Fruit fly (Drosophila melanogaster) whole organism, embryonic: ENCODE measurements around the gene Chchd2.

Experiments used
- Ada2b ChIP-seq: fragments of 200-800 bp; sonication (Bioruptor generic); IDR thresholded peaks from 2 replicates; pipeline ENCODE4 v1.3.6; 2022; ENCODE audit warnings: missing biosample characterization, missing genetic modification characterization
- Adf1 ChIP-seq: fragments of 200-800 bp; sonication (Bioruptor generic); IDR thresholded peaks from 2 replicates; pipeline ENCODE4 v1.3.6; 2022; ENCODE audit warnings: missing biosample characterization, missing genetic modification characterization
- Antp ChIP-seq: fragments of 200-800 bp; sonication (Bioruptor generic); optimal IDR thresholded peaks from 3 replicates; lab custom pipeline; 2016; ENCODE audit warnings: missing biosample characterization, missing genetic modification characterization
- B-H2 ChIP-seq: fragments of 200-800 bp; sonication (Bioruptor generic); optimal IDR thresholded peaks from 2 replicates; lab custom pipeline; 2018; ENCODE audit warnings: missing biosample characterization, mild to moderate bottlenecking, missing genetic modification characterization
- BtbVII ChIP-seq: fragments of 200-800 bp; sonication (Bioruptor generic); optimal IDR thresholded peaks from 3 replicates; lab custom pipeline; 2017; ENCODE audit warnings: missing biosample characterization, mild to moderate bottlenecking, missing genetic modification characterization
- CG10147 ChIP-seq: fragments of 200-800 bp; sonication (Bioruptor generic); optimal IDR thresholded peaks from 2 replicates; lab custom pipeline; 2019; ENCODE audit warnings: missing biosample characterization, mild to moderate bottlenecking, missing genetic modification characterization, moderate library complexity
- CG10462 ChIP-seq: fragments of 200-800 bp; sonication (Bioruptor generic); optimal IDR thresholded peaks from 2 replicates; lab custom pipeline; 2016; ENCODE audit warnings: missing biosample characterization, missing genetic modification characterization
- CG11085 ChIP-seq: fragments of 200-800 bp; sonication (Bioruptor generic); IDR thresholded peaks from 2 replicates; pipeline ENCODE4 v1.3.6; 2022; ENCODE audit warnings: missing biosample characterization, missing genetic modification characterization
- CG12942 ChIP-seq: fragments of 200-800 bp; sonication (Bioruptor generic); optimal IDR thresholded peaks from 3 replicates; lab custom pipeline; 2016; ENCODE audit warnings: missing biosample characterization, missing genetic modification characterization
- CG17612 ChIP-seq: fragments of 200-800 bp; sonication (Bioruptor generic); IDR thresholded peaks from 2 replicates; pipeline ENCODE4 v1.3.6; 2022; ENCODE audit warnings: missing biosample characterization, missing genetic modification characterization
- CG3065 ChIP-seq: fragments of 200-800 bp; sonication (Bioruptor generic); optimal IDR thresholded peaks from 2 replicates; lab custom pipeline; 2016; ENCODE audit warnings: missing biosample characterization, missing genetic modification characterization
- CG34376 ChIP-seq: fragments of 200-800 bp; sonication (Bioruptor generic); optimal IDR thresholded peaks from 2 replicates; lab custom pipeline; 2018; ENCODE audit warnings: missing biosample characterization, mild to moderate bottlenecking, missing genetic modification characterization
- CG34422 ChIP-seq: fragments of 200-800 bp; sonication (Bioruptor generic); IDR thresholded peaks from 3 replicates; pipeline ENCODE4 v1.3.6; 2022; ENCODE audit warnings: missing biosample characterization, missing genetic modification characterization
- CG4282 ChIP-seq: fragments of 200-800 bp; sonication (Bioruptor generic); optimal IDR thresholded peaks from 2 replicates; lab custom pipeline; 2016; ENCODE audit warnings: missing biosample characterization, missing genetic modification characterization
- CG4404 ChIP-seq: fragments of 200-800 bp; sonication (Bioruptor generic); IDR thresholded peaks from 2 replicates; pipeline ENCODE4 v1.3.6; 2022; ENCODE audit warnings: missing biosample characterization, missing genetic modification characterization
- CG5180 ChIP-seq: fragments of 200-800 bp; sonication (Bioruptor generic); optimal IDR thresholded peaks from 3 replicates; lab custom pipeline; 2017; ENCODE audit warnings: missing biosample characterization, missing genetic modification characterization, mild to moderate bottlenecking, moderate library complexity, missing genetic modification reagents
- CG7786 ChIP-seq: fragments of 200-800 bp; sonication (Bioruptor generic); optimal IDR thresholded peaks from 2 replicates; lab custom pipeline; 2016; ENCODE audit warnings: missing biosample characterization, missing genetic modification characterization
- D ChIP-seq, 2 experiments: fragments of 200-800 bp in 1 of 2; fragments of >200 bp in 1 of 2; sonication (Bioruptor generic) in 1 of 2; optimal IDR thresholded peaks; 2 replicates in 1 of 2; 3 replicates in 1 of 2; lab custom pipeline; 2017; ENCODE audit warnings: mild to moderate bottlenecking in 1 of 2, missing biosample characterization in 1 of 2, missing genetic modification characterization in 1 of 2, missing genetic modification reagents in 1 of 2
- E2f2 ChIP-seq: fragments of 200-800 bp; sonication (Bioruptor generic); IDR thresholded peaks from 2 replicates; pipeline ENCODE4 v1.3.6; 2022; ENCODE audit warnings: missing biosample characterization, missing genetic modification characterization
- Eip74EF ChIP-seq, 2 experiments: fragments of 200-800 bp in 1 of 2; fragments of >200 bp in 1 of 2; sonication (Bioruptor generic) in 1 of 2; optimal IDR thresholded peaks; 2 replicates each; lab custom pipeline; 2017 to 2019; ENCODE audit warnings: missing biosample characterization in 2 of 2, missing genetic modification characterization in 2 of 2, mild to moderate bottlenecking in 1 of 2, moderate library complexity in 1 of 2
- GATAe ChIP-seq: fragments of 200-800 bp; sonication (Bioruptor generic); conservative IDR thresholded peaks from 2 replicates; pipeline ENCODE4 v1.3.6; 2022; ENCODE audit warnings: missing biosample characterization, missing genetic modification characterization
- Hr39 ChIP-seq: fragments of >200 bp; optimal IDR thresholded peaks from 2 replicates; lab custom pipeline; 2017
- MTF-1 ChIP-seq: fragments of 200-800 bp; sonication (Bioruptor generic); optimal IDR thresholded peaks from 2 replicates; lab custom pipeline; 2018; ENCODE audit warnings: missing biosample characterization, mild to moderate bottlenecking, missing genetic modification characterization, borderline replicate concordance
- Max ChIP-seq: fragments of 200-800 bp; sonication (Bioruptor generic); optimal IDR thresholded peaks from 2 replicates; lab custom pipeline; 2016; ENCODE audit warnings: missing biosample characterization, mild to moderate bottlenecking, missing genetic modification characterization
- NC2β ChIP-seq: fragments of 200-800 bp; sonication (Bioruptor generic); optimal IDR thresholded peaks from 2 replicates; lab custom pipeline; 2016; ENCODE audit warnings: missing biosample characterization, missing genetic modification characterization
- NK7.1 ChIP-seq: fragments of 200-800 bp; sonication (Bioruptor generic); optimal IDR thresholded peaks from 3 replicates; lab custom pipeline; 2016; ENCODE audit warnings: missing biosample characterization, missing genetic modification characterization
- Neu2 ChIP-seq: fragments of 200-800 bp; sonication (Bioruptor generic); optimal IDR thresholded peaks from 3 replicates; lab custom pipeline; 2016; ENCODE audit warnings: missing biosample characterization, missing genetic modification characterization, borderline replicate concordance
- Pdp1 ChIP-seq, 2 experiments: fragments of 200-800 bp; sonication (Bioruptor generic); optimal IDR thresholded peaks; 3 replicates each; lab custom pipeline; 2016; ENCODE audit warnings: missing biosample characterization in 2 of 2, missing genetic modification characterization in 2 of 2, mild to moderate bottlenecking in 1 of 2, moderate library complexity in 1 of 2
- al ChIP-seq: fragments of 200-800 bp; sonication (Bioruptor generic); IDR thresholded peaks from 2 replicates; pipeline ENCODE4 v1.3.6; 2022; ENCODE audit warnings: missing biosample characterization, missing genetic modification characterization
- amos ChIP-seq: fragments of 200-800 bp; sonication (Bioruptor generic); IDR thresholded peaks from 2 replicates; pipeline ENCODE4 v1.3.6; 2022; ENCODE audit warnings: missing biosample characterization, missing genetic modification characterization; ENCODE audit not compliant: partially characterized antibody
- ato ChIP-seq: fragments of 200-800 bp; sonication (Bioruptor generic); IDR thresholded peaks from 2 replicates; pipeline ENCODE4 v1.3.6; 2022; ENCODE audit warnings: missing biosample characterization, missing genetic modification characterization; ENCODE audit not compliant: partially characterized antibody
- bab2 ChIP-seq: fragments of 200-800 bp; sonication (Bioruptor generic); optimal IDR thresholded peaks from 2 replicates; lab custom pipeline; 2016; ENCODE audit warnings: missing biosample characterization, missing genetic modification characterization
- bowl ChIP-seq: fragments of 200-800 bp; sonication (Bioruptor generic); IDR thresholded peaks from 2 replicates; pipeline ENCODE4 v1.3.6; 2022; ENCODE audit warnings: missing biosample characterization, missing genetic modification characterization
- br ChIP-seq: fragments of >200 bp; optimal IDR thresholded peaks from 2 replicates; lab custom pipeline; 2017
- bsh ChIP-seq, 2 experiments: fragments of 200-800 bp; sonication (Bioruptor generic); optimal IDR thresholded peaks; 2 replicates each; lab custom pipeline; 2017 to 2018; ENCODE audit warnings: mild to moderate bottlenecking in 2 of 2, missing biosample characterization in 2 of 2, missing genetic modification characterization in 2 of 2, moderate library complexity in 1 of 2
- dati ChIP-seq: fragments of 200-800 bp; sonication (Bioruptor generic); IDR thresholded peaks from 2 replicates; pipeline ENCODE4 v1.3.6; 2022; ENCODE audit warnings: missing biosample characterization, missing genetic modification characterization
- dimm ChIP-seq: fragments of 200-800 bp; sonication (Bioruptor generic); IDR thresholded peaks from 2 replicates; pipeline ENCODE4 v1.3.6; 2022; ENCODE audit warnings: missing biosample characterization, missing genetic modification characterization
- ems ChIP-seq: fragments of 200-800 bp; sonication (Bioruptor generic); optimal IDR thresholded peaks from 3 replicates; lab custom pipeline; 2016; ENCODE audit warnings: missing biosample characterization, missing genetic modification characterization
- jing ChIP-seq: fragments of 200-800 bp; sonication (Bioruptor generic); optimal IDR thresholded peaks from 2 replicates; lab custom pipeline; 2018; ENCODE audit warnings: missing biosample characterization, mild to moderate bottlenecking, missing genetic modification characterization
- lola ChIP-seq, 3 experiments: fragments of >200 bp in 2 of 3; fragments of 200-800 bp in 1 of 3; sonication (Bioruptor generic) in 1 of 3; optimal IDR thresholded peaks; 2 replicates each; lab custom pipeline; 2017 to 2019; ENCODE audit warnings: missing biosample characterization in 3 of 3, missing genetic modification characterization in 3 of 3, mild to moderate bottlenecking in 1 of 3, moderate library complexity in 1 of 3
- odd ChIP-seq: fragments of 200-800 bp; sonication (Bioruptor generic); optimal IDR thresholded peaks from 2 replicates; lab custom pipeline; 2017; ENCODE audit warnings: missing biosample characterization, mild to moderate bottlenecking, missing genetic modification characterization
- otp ChIP-seq: fragments of 200-800 bp; sonication (Bioruptor generic); IDR thresholded peaks from 3 replicates; pipeline ENCODE4, ENCODE4 v1.3.6; 2022; ENCODE audit warnings: missing biosample characterization, missing genetic modification characterization
- pfk ChIP-seq: fragments of 200-800 bp; sonication (Bioruptor generic); optimal IDR thresholded peaks from 2 replicates; lab custom pipeline; 2018; ENCODE audit warnings: missing biosample characterization, mild to moderate bottlenecking, missing genetic modification characterization, moderate library complexity
- pita ChIP-seq: fragments of 200-800 bp; sonication (Bioruptor generic); optimal IDR thresholded peaks from 2 replicates; lab custom pipeline; 2017; ENCODE audit warnings: missing biosample characterization, mild to moderate bottlenecking, missing genetic modification characterization
- psq ChIP-seq: fragments of 200-800 bp; sonication (Bioruptor generic); optimal IDR thresholded peaks from 2 replicates; lab custom pipeline; 2017; ENCODE audit warnings: missing biosample characterization, missing genetic modification characterization
- pzg ChIP-seq: fragments of 200-800 bp; sonication (Bioruptor generic); optimal IDR thresholded peaks from 3 replicates; lab custom pipeline; 2018; ENCODE audit warnings: missing biosample characterization, mild to moderate bottlenecking, missing genetic modification characterization, moderate library complexity
- run ChIP-seq: fragments of 200-800 bp; sonication (Bioruptor generic); optimal IDR thresholded peaks from 3 replicates; lab custom pipeline; 2018; ENCODE audit warnings: missing biosample characterization, mild to moderate bottlenecking, missing genetic modification characterization
- toy ChIP-seq: fragments of 200-800 bp; sonication (Bioruptor generic); IDR thresholded peaks from 2 replicates; pipeline ENCODE4 v1.3.6; 2022; ENCODE audit warnings: missing biosample characterization, missing genetic modification characterization
- ttk ChIP-seq: fragments of 200-800 bp; sonication (Bioruptor generic); IDR thresholded peaks from 2 replicates; pipeline ENCODE4 v2.1.2; 2022; ENCODE audit warnings: missing biosample characterization, missing genetic modification characterization
- zf30C ChIP-seq: fragments of 200-800 bp; sonication (Bioruptor generic); optimal IDR thresholded peaks from 3 replicates; lab custom pipeline; 2018; ENCODE audit warnings: missing biosample characterization, mild to moderate bottlenecking, missing genetic modification characterization

Chchd2 gene

DNA sequence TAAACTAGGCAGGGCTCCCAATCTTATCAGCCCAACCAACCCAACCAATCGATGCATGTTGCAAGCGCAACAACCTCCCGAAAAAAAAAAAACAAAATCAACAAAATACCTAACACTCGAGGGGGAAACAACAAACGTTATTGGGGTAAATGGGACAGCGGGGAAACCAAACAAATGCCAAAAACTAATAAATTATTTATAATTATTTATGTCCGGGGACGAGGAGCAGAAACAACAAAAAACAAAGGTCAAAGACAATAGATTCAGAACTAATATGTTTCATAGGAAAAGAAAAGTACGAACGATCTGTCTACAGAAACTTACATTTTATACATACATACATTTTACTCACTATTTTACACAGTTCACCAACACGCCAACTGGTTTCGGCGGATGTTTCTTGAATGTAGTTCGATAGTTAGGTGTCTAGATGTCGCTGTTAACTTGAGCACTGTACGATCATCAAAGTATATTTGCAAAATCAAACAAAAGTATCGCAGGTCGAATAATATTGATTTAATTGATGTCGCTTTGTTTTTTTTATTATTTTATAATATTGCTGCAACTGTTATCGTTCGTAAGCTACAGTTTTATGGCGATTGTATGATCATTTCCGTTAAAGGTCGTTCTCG is 26.9 kb downstream of the Chchd2 start (continued):
- TF ChIP-seq CG34376 (GFP tag; lab: Kevin White, UChicago) (no peak), al (GFP tag; lab: Robert Waterston, UW) (no peak), CG11085 (GFP tag; lab: Robert Waterston, UW) (no peak), Ada2b (GFP tag; lab: Robert Waterston, UW) (no peak), CG5180 (no peak), ttk (GFP tag; lab: Robert Waterston, UW) (no peak), CG4282 (GFP tag; lab: Kevin White, UChicago) (no peak), bowl (GFP tag; lab: Robert Waterston, UW) (no peak), dimm (GFP tag; lab: Robert Waterston, UW) (no peak), BtbVII (GFP tag; lab: Kevin White, UChicago) (no peak), toy (GFP tag; lab: Robert Waterston, UW) (no peak), CG10462 (GFP tag; lab: Kevin White, UChicago) (no peak), ato (GFP tag; lab: Robert Waterston, UW) (no peak), jing (GFP tag; lab: Kevin White, UChicago) (no peak), run (tag; lab: Kevin White, UChicago) (no peak), Antp (GFP tag; lab: Kevin White, UChicago) (peak; percentile 24), dati (no peak), CG12942 (GFP tag; lab: Kevin White, UChicago) (no peak), bab2 (GFP tag; lab: Kevin White, UChicago) (no peak), CG3065 (GFP tag; lab: Kevin White, UChicago) (no peak), zf30C (GFP tag; lab: Kevin White, UChicago) (no peak), otp (no peak), D (optimal IDR thresholded peaks at IDR 0.05; lab: Kevin White, UChicago) (no peak), D (GFP tag; optimal IDR thresholded peaks at IDR 0.05; lab: Kevin White, UChicago) (peak; percentile 9), Pdp1 (GFP tag; optimal IDR thresholded peaks at IDR 0.05; lab: Kevin White, UChicago) (peak; percentile 31 to 32), Eip74EF (GFP tag; optimal IDR thresholded peaks at IDR 0.05; lab: Kevin White, UChicago) (no peak), GATAe (GFP tag; lab: Robert Waterston, UW) (no peak), Hr39 (lab: Kevin White, UChicago) (no peak), CG4404 (GFP tag; lab: Robert Waterston, UW) (no peak), br (no peak), CG34422 (GFP tag; lab: Robert Waterston, UW) (no peak), NK7.1 (GFP tag; lab: Kevin White, UChicago) (no peak), CG7786 (GFP tag; lab: Kevin White, UChicago) (no peak), pzg (GFP tag; lab: Kevin White, UChicago) (peak; percentile 0), odd (GFP tag; lab: Kevin White, UChicago) (no peak), E2f2 (GFP tag; lab: Robert Waterston, UW) (no peak), bsh (GFP tag; optimal IDR thresholded peaks at IDR 0.05; lab: Kevin White, UChicago) (no peak), pfk (GFP tag; lab: Kevin White, UChicago) (no peak), B-H2 (GFP tag; lab: Kevin White, UChicago) (no peak), NC2β (GFP tag; lab: Kevin White, UChicago) (no peak), Max (GFP tag; lab: Kevin White, UChicago) (no peak), MTF-1 (GFP tag; lab: Kevin White, UChicago) (peak; percentile 8), psq (no peak), ems (GFP tag; lab: Kevin White, UChicago) (no peak), CG17612 (GFP tag; lab: Robert Waterston, UW) (no peak), pita (GFP tag; lab: Kevin White, UChicago) (peak; percentile 53), CG10147 (GFP tag; lab: Kevin White, UChicago) (no peak), lola (GFP tag; optimal IDR thresholded peaks at IDR 0.05; lab: Kevin White, UChicago) (peak in 1 of 3 experiments; percentile 7), Neu2 (no peak), amos (GFP tag; lab: Robert Waterston, UW) (peak; percentile 64; the same call in 1 of the 2 replicates), Adf1 (GFP tag; lab: Robert Waterston, UW) (no peak)
